Worm (Caenorhabditis elegans) whole organism, young adult: ENCODE results near the gene cct-6.

ENCODE experiments used
- F49E8.2 ChIP-seq: sonication (generic microtip); optimal IDR thresholded peaks from 3 replicates; lab custom pipeline; 2017; ENCODE audit warnings: missing genetic modification characterization, mild to moderate bottlenecking, missing compliant biosample characterization, antibody characterized with exemption, moderate library complexity; ENCODE audit not compliant: insufficient read depth
- ama-1 ChIP-seq, 3 experiments: fragments of 150-350 bp in 1 of 3; sonication (generic microtip) in 2 of 3; optimal IDR thresholded peaks; 2 replicates each; lab custom pipeline; 2014 to 2018; ENCODE audit warnings: missing biosample characterization in 2 of 3, missing genetic modification characterization in 2 of 3, missing genetic modification reagents in 2 of 3
- nhr-27 ChIP-seq: fragments of 200-800 bp; sonication (Bioruptor generic); optimal IDR thresholded peaks from 2 replicates; lab custom pipeline; 2018; ENCODE audit warnings: mild to moderate bottlenecking, missing genetic modification characterization, moderate library complexity, missing compliant biosample characterization
- ztf-18 ChIP-seq: sonication (generic microtip); optimal IDR thresholded peaks from 2 replicates; lab custom pipeline; 2016; ENCODE audit warnings: missing genotype, mild to moderate bottlenecking, missing genetic modification characterization, missing compliant biosample characterization

DNA sequence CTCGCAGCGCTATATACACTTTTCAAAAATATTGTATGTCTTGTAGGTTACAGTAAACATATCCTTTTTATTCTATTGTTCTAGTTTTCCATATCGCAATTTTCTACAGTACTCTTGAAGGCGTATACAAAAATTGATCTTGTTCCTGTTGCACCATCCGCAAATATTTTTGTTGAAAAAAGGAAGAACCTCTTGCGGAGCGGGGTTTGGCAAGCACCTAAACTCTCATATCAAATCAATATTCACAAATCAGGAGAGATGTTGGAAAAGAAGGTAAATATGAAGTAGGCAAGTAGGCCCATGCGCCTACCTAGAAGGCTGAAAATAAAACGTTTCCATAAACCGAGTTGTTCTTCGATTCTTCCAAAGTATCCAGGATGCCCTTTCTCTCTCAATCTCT lies 28.5 kb upstream of the cct-6 start, which contains the start of gene C28H8.5:
- TF ChIP-seq ama-1 (optimal IDR thresholded peaks at IDR 0.05; lab: Kevin White, UChicago) (no peak), ama-1 (GFP tag; optimal IDR thresholded peaks at IDR 0.05; lab: Kevin White, UChicago) (no peak), nhr-27 (tag; lab: Kevin White, UChicago) (no peak), ztf-18 (tag; lab: Kevin White, UChicago) (no peak), F49E8.2 (tag; lab: Kevin White, UChicago) (no peak)
